Worm (Caenorhabditis elegans): ENCODE results near the gene T24C4.5.

T24C4.5 gene

ce11 chrIII:879634-880033, at the start of gene T24C4.5, which contains the start of gene ucr-2.3:
TSS of gene T24C4.5 (minus strand) at chrIII:879734.
TSS of gene ucr-2.3 (plus strand) at chrIII:879860.
- no peak for TF ChIP-seq tab-1 (GFP tag; IDR thresholded peaks at IDR 0.05)

- TF ChIP-seq T22C8.4 (GFP tag; IDR thresholded peaks at IDR 0.05) = no peak
- TF ChIP-seq ztf-23 (GFP tag; IDR thresholded peaks at IDR 0.05) = no peak
- TF ChIP-seq ztf-29 (GFP tag; IDR thresholded peaks at IDR 0.05) = no peak
- TF ChIP-seq cog-1 (tag; optimal IDR thresholded peaks at IDR 0.05) = no peak
- TF ChIP-seq med-1 (GFP tag; optimal IDR thresholded peaks at IDR 0.05; ENCODE audit: insufficient read depth) = no peak
- TF ChIP-seq ref-1 (GFP tag; conservative IDR thresholded peaks at IDR 0.05) = no peak
- TF ChIP-seq tab-1 (GFP tag; IDR thresholded peaks at IDR 0.05) = no peak
- no peak for TF ChIP-seq klf-2 (GFP tag; conservative IDR thresholded peaks at IDR 0.05)
- TF ChIP-seq flt-1 (GFP tag; IDR thresholded peaks at IDR 0.05) = no peak
These were observed 46.7 kb upstream of the T24C4.5 start, which contains the start of gene pef-1 for ce11 chrIII:926216-926615. TSS of gene pef-1 (minus strand) at chrIII:926316.

- no peak for TF ChIP-seq med-1 (GFP tag; optimal IDR thresholded peaks at IDR 0.05; ENCODE audit: insufficient read depth)
- TF ChIP-seq T22C8.4 (GFP tag; IDR thresholded peaks at IDR 0.05) = no peak
- TF ChIP-seq ref-1 (GFP tag; conservative IDR thresholded peaks at IDR 0.05) = no peak
- TF ChIP-seq ztf-29 (GFP tag; IDR thresholded peaks at IDR 0.05) = no peak
- TF ChIP-seq klf-2 (GFP tag; conservative IDR thresholded peaks at IDR 0.05) = no peak
- TF ChIP-seq flt-1 (GFP tag; IDR thresholded peaks at IDR 0.05) = no peak
- no peak for TF ChIP-seq tab-1 (GFP tag; IDR thresholded peaks at IDR 0.05)
- no peak for TF ChIP-seq cog-1 (tag; optimal IDR thresholded peaks at IDR 0.05)
- TF ChIP-seq ztf-23 (GFP tag; IDR thresholded peaks at IDR 0.05) = no peak
These were observed 39.8 kb upstream of the T24C4.5 start, which contains the start of gene F23H11.7 for ce11 chrIII:919322-919721. TSS of gene F23H11.7 (minus strand) at chrIII:919422.

ce11 chrIII:916897-917296, 37.4 kb upstream of the T24C4.5 start, which contains the start of gene idpp-13:
TSS of gene idpp-13 (minus strand) at chrIII:916997.
- TF ChIP-seq med-1 (GFP tag; optimal IDR thresholded peaks at IDR 0.05; ENCODE audit: insufficient read depth) (no peak), ztf-23 (GFP tag; IDR thresholded peaks at IDR 0.05) (no peak), T22C8.4 (GFP tag; IDR thresholded peaks at IDR 0.05) (no peak), klf-2 (GFP tag; conservative IDR thresholded peaks at IDR 0.05) (no peak), flt-1 (GFP tag; IDR thresholded peaks at IDR 0.05) (no peak), ref-1 (GFP tag; conservative IDR thresholded peaks at IDR 0.05) (no peak), cog-1 (tag; optimal IDR thresholded peaks at IDR 0.05) (no peak), tab-1 (GFP tag; IDR thresholded peaks at IDR 0.05) (no peak), ztf-29 (GFP tag; IDR thresholded peaks at IDR 0.05) (no peak)

- no peak for TF ChIP-seq ztf-23 (GFP tag; IDR thresholded peaks at IDR 0.05)
- TF ChIP-seq cog-1 (tag; optimal IDR thresholded peaks at IDR 0.05) = no peak
- TF ChIP-seq tab-1 (GFP tag; IDR thresholded peaks at IDR 0.05) = no peak
- no peak for TF ChIP-seq ref-1 (GFP tag; conservative IDR thresholded peaks at IDR 0.05)
- TF ChIP-seq ztf-29 (GFP tag; IDR thresholded peaks at IDR 0.05) = no peak
- no peak for TF ChIP-seq flt-1 (GFP tag; IDR thresholded peaks at IDR 0.05)
- no peak for TF ChIP-seq med-1 (GFP tag; optimal IDR thresholded peaks at IDR 0.05; ENCODE audit: insufficient read depth)
- no peak for TF ChIP-seq klf-2 (GFP tag; conservative IDR thresholded peaks at IDR 0.05)
- TF ChIP-seq T22C8.4 (GFP tag; IDR thresholded peaks at IDR 0.05) = no peak
These were observed 31.2 kb upstream of the T24C4.5 start, which contains the start of the genes F23H11.5 and bra-2 for ce11 chrIII:910540-911311. TSS of gene F23H11.5 (minus strand) at chrIII:910590. TSS of gene bra-2 (plus strand) at chrIII:911261.

ce11 chrIII:909540-909939, 30.0 kb upstream of the T24C4.5 start, which contains the start of gene crls-1:
TSS of gene crls-1 (minus strand) at chrIII:909902.
- TF ChIP-seq flt-1 (GFP tag; IDR thresholded peaks at IDR 0.05) (no peak), ztf-23 (GFP tag; IDR thresholded peaks at IDR 0.05) (no peak), cog-1 (tag; optimal IDR thresholded peaks at IDR 0.05) (no peak), T22C8.4 (GFP tag; IDR thresholded peaks at IDR 0.05) (no peak), med-1 (GFP tag; optimal IDR thresholded peaks at IDR 0.05; ENCODE audit: insufficient read depth) (no peak), tab-1 (GFP tag; IDR thresholded peaks at IDR 0.05) (no peak), ref-1 (GFP tag; conservative IDR thresholded peaks at IDR 0.05) (no peak), klf-2 (GFP tag; conservative IDR thresholded peaks at IDR 0.05) (no peak)

ce11 chrIII:907990-908389, 28.5 kb upstream of the T24C4.5 start:
- no peak for TF ChIP-seq ref-1 (GFP tag; conservative IDR thresholded peaks at IDR 0.05)

- TF ChIP-seq flt-1 (GFP tag; IDR thresholded peaks at IDR 0.05) = no peak
- no peak for TF ChIP-seq med-1 (GFP tag; optimal IDR thresholded peaks at IDR 0.05; ENCODE audit: insufficient read depth)
- no peak for TF ChIP-seq ztf-29 (GFP tag; IDR thresholded peaks at IDR 0.05)
- TF ChIP-seq tab-1 (GFP tag; IDR thresholded peaks at IDR 0.05) = no peak
- TF ChIP-seq klf-2 (GFP tag; conservative IDR thresholded peaks at IDR 0.05) = no peak
- TF ChIP-seq ztf-23 (GFP tag; IDR thresholded peaks at IDR 0.05) = no peak
- TF ChIP-seq cog-1 (tag; optimal IDR thresholded peaks at IDR 0.05) = no peak
- TF ChIP-seq ref-1 (GFP tag; conservative IDR thresholded peaks at IDR 0.05) = no peak
- TF ChIP-seq T22C8.4 (GFP tag; IDR thresholded peaks at IDR 0.05) = no peak
These were observed 27.8 kb upstream of the T24C4.5 start, which contains the start of gene F23H11.4 for ce11 chrIII:907311-907710. TSS of gene F23H11.4 (minus strand) at chrIII:907539.

- TF ChIP-seq klf-2 (GFP tag; conservative IDR thresholded peaks at IDR 0.05) = no peak
- no peak for TF ChIP-seq ztf-23 (GFP tag; IDR thresholded peaks at IDR 0.05)
- TF ChIP-seq ref-1 (GFP tag; conservative IDR thresholded peaks at IDR 0.05) = no peak
- no peak for TF ChIP-seq med-1 (GFP tag; optimal IDR thresholded peaks at IDR 0.05; ENCODE audit: insufficient read depth)
- no peak for TF ChIP-seq cog-1 (tag; optimal IDR thresholded peaks at IDR 0.05)
- no peak for TF ChIP-seq flt-1 (GFP tag; IDR thresholded peaks at IDR 0.05)
- no peak for TF ChIP-seq T22C8.4 (GFP tag; IDR thresholded peaks at IDR 0.05)
- no peak for TF ChIP-seq ztf-29 (GFP tag; IDR thresholded peaks at IDR 0.05)
- TF ChIP-seq tab-1 (GFP tag; IDR thresholded peaks at IDR 0.05) = no peak
These were observed 22.2 kb upstream of the T24C4.5 start for ce11 chrIII:901600-902250.

Measured in whole organism, midembryonic.